Worm (Caenorhabditis elegans) whole organism, mixed stage, embryonic: ENCODE measurements around the gene hlh-26.
A peak's percentile ranks its signal among the peaks of the same experiment; 100 is the strongest.

Experiments
- M03D4.4 ChIP-seq: sonication (generic microtip); optimal IDR thresholded peaks from 2 replicates; lab custom pipeline; 2017; ENCODE audit warnings: mild to moderate bottlenecking, missing genetic modification characterization, missing compliant biosample characterization
- bed-3 ChIP-seq: fragments of 200-800 bp; sonication (Bioruptor generic); optimal IDR thresholded peaks from 3 replicates; lab custom pipeline; 2018; ENCODE audit warnings: mild to moderate bottlenecking, missing genetic modification characterization, moderate library complexity, missing compliant biosample characterization
- blmp-1 ChIP-seq: fragments of 150-350 bp; optimal IDR thresholded peaks from 2 replicates; lab custom pipeline; 2014; ENCODE audit warnings: missing biosample characterization, missing genetic modification characterization
- ceh-39 ChIP-seq: fragments of 150-350 bp; optimal IDR thresholded peaks from 2 replicates; lab custom pipeline; 2014; ENCODE audit warnings: missing biosample characterization, missing genetic modification characterization
- ceh-43 ChIP-seq: fragments of 200-800 bp; sonication (Bioruptor generic); optimal IDR thresholded peaks from 2 replicates; lab custom pipeline; 2018; ENCODE audit warnings: mild to moderate bottlenecking, missing genetic modification characterization, moderate library complexity, missing compliant biosample characterization
- ceh-83 ChIP-seq: fragments of 200-800 bp; sonication (Bioruptor generic); optimal IDR thresholded peaks from 2 replicates; lab custom pipeline; 2018; ENCODE audit warnings: mild to moderate bottlenecking, missing genetic modification characterization, missing compliant biosample characterization
- ces-1 ChIP-seq: fragments of 150-350 bp; optimal IDR thresholded peaks from 2 replicates; lab custom pipeline; 2014; ENCODE audit warnings: missing biosample characterization, missing genetic modification reagents, missing genetic modification characterization
- cnd-1 ChIP-seq: fragments of 200-800 bp; sonication (Bioruptor generic); optimal IDR thresholded peaks from 2 replicates; lab custom pipeline; 2018; ENCODE audit warnings: mild to moderate bottlenecking, missing genetic modification characterization, missing compliant biosample characterization
- drap-1 ChIP-seq: fragments of 200-800 bp; sonication (Bioruptor generic); optimal IDR thresholded peaks from 3 replicates; lab custom pipeline; 2018; ENCODE audit warnings: mild to moderate bottlenecking, missing genetic modification characterization, missing compliant biosample characterization
- elt-1 ChIP-seq: sonication (generic microtip); optimal IDR thresholded peaks from 2 replicates; lab custom pipeline; 2017; ENCODE audit warnings: missing genetic modification characterization, mild to moderate bottlenecking, missing compliant biosample characterization, antibody characterized with exemption, moderate library complexity, borderline replicate concordance; ENCODE audit not compliant: insufficient read depth
- elt-3 ChIP-seq: fragments of 150-350 bp; optimal IDR thresholded peaks from 2 replicates; lab custom pipeline; 2014; ENCODE audit warnings: missing biosample characterization, missing genetic modification characterization
- ham-2 ChIP-seq: fragments of 200-800 bp; sonication (Bioruptor generic); optimal IDR thresholded peaks from 2 replicates; lab custom pipeline; 2018; ENCODE audit warnings: mild to moderate bottlenecking, missing genetic modification characterization, missing compliant biosample characterization
- hlh-1 ChIP-seq: fragments of 150-350 bp; optimal IDR thresholded peaks from 2 replicates; lab custom pipeline; 2014; ENCODE audit warnings: missing biosample characterization, missing genetic modification reagents, missing genetic modification characterization
- lin-13 ChIP-seq: fragments of 150-350 bp; optimal IDR thresholded peaks from 2 replicates; lab custom pipeline; 2014; ENCODE audit warnings: missing biosample characterization, missing genetic modification characterization
- lin-32 ChIP-seq: fragments of 200-800 bp; sonication (Bioruptor generic); optimal IDR thresholded peaks from 2 replicates; lab custom pipeline; 2018; ENCODE audit warnings: mild to moderate bottlenecking, missing genetic modification characterization, missing compliant biosample characterization
- lsy-2 ChIP-seq: fragments of 150-350 bp; optimal IDR thresholded peaks from 2 replicates; lab custom pipeline; 2014; ENCODE audit warnings: missing biosample characterization, missing genetic modification characterization
- mep-1 ChIP-seq: fragments of 150-350 bp; optimal IDR thresholded peaks from 2 replicates; lab custom pipeline; 2017; ENCODE audit warnings: missing biosample characterization, missing genetic modification reagents, missing genetic modification characterization, inconsistent platforms
- mls-2 ChIP-seq: sonication (generic microtip); optimal IDR thresholded peaks from 2 replicates; lab custom pipeline; 2016; ENCODE audit warnings: mild to moderate bottlenecking, missing genetic modification characterization, moderate library complexity, missing compliant biosample characterization
- nhr-12 ChIP-seq: fragments of 150-350 bp; optimal IDR thresholded peaks from 2 replicates; lab custom pipeline; 2014; ENCODE audit warnings: missing biosample characterization, missing genetic modification characterization
- nhr-2 ChIP-seq: fragments of 150-350 bp; optimal IDR thresholded peaks from 2 replicates; lab custom pipeline; 2014; ENCODE audit warnings: missing biosample characterization, missing genetic modification characterization
- nhr-237 ChIP-seq: fragments of 150-350 bp; optimal IDR thresholded peaks from 2 replicates; lab custom pipeline; 2014; ENCODE audit warnings: missing biosample characterization, missing genetic modification characterization
- nhr-28 ChIP-seq: fragments of 150-350 bp; optimal IDR thresholded peaks from 2 replicates; lab custom pipeline; 2014; ENCODE audit warnings: missing biosample characterization, missing genetic modification characterization
- pha-4 ChIP-seq: fragments of 150-350 bp; optimal IDR thresholded peaks from 2 replicates; lab custom pipeline; 2018; ENCODE audit warnings: missing biosample characterization, missing genetic modification reagents, missing genetic modification characterization
- sem-2 ChIP-seq: fragments of 200-800 bp; sonication (Bioruptor generic); optimal IDR thresholded peaks from 2 replicates; lab custom pipeline; 2018; ENCODE audit warnings: mild to moderate bottlenecking, missing genetic modification characterization, missing compliant biosample characterization
- snpc-4 ChIP-seq: fragments of 150-350 bp; optimal IDR thresholded peaks from 2 replicates; lab custom pipeline; 2014; ENCODE audit warnings: missing biosample characterization, missing genetic modification characterization
- tbx-8 ChIP-seq: fragments of 200-800 bp; sonication (Bioruptor generic); optimal IDR thresholded peaks from 2 replicates; lab custom pipeline; 2018; ENCODE audit warnings: mild to moderate bottlenecking, missing genetic modification characterization, moderate library complexity, missing compliant biosample characterization
- unc-120 ChIP-seq: sonication (generic microtip); optimal IDR thresholded peaks from 2 replicates; lab custom pipeline; 2017; ENCODE audit warnings: missing genetic modification characterization, missing compliant biosample characterization; ENCODE audit not compliant: poor library complexity, severe bottlenecking
- unc-39 ChIP-seq: fragments of 150-350 bp; optimal IDR thresholded peaks from 2 replicates; lab custom pipeline; 2014; ENCODE audit warnings: missing biosample characterization, missing genetic modification characterization
- unc-62 ChIP-seq: fragments of 150-350 bp; optimal IDR thresholded peaks from 2 replicates; lab custom pipeline; 2014; ENCODE audit warnings: missing biosample characterization, missing genetic modification reagents, missing genetic modification characterization
- zip-8 ChIP-seq: fragments of 150-350 bp; optimal IDR thresholded peaks from 2 replicates; lab custom pipeline; 2014; ENCODE audit warnings: missing biosample characterization, missing genetic modification characterization
- ztf-11 ChIP-seq: fragments of 150-350 bp; optimal IDR thresholded peaks from 2 replicates; lab custom pipeline; 2014; ENCODE audit warnings: missing biosample characterization, missing genetic modification characterization

The hlh-26 gene

ce11 chrII:5512473-5513097, 21.0 kb downstream of the hlh-26 start:
- TF ChIP-seq M03D4.4, result no peak
- TF ChIP-seq unc-120 (tag; lab: Kevin White, UChicago), result no peak
- no peak for TF ChIP-seq blmp-1 (tag; lab: Kevin White, UChicago)
- no peak for TF ChIP-seq elt-1 (tag; lab: Kevin White, UChicago)
- no peak for TF ChIP-seq nhr-12
- TF ChIP-seq nhr-2 (tag; lab: Kevin White, UChicago), result no peak
- no peak for TF ChIP-seq unc-62
- no peak for TF ChIP-seq unc-39 (tag; lab: Kevin White, UChicago)
- TF ChIP-seq tbx-8 (GFP tag; lab: Kevin White, UChicago), result no peak

ce11 chrII:5511417-5512353, 21.9 kb downstream of the hlh-26 start:
- TF ChIP-seq nhr-28 (tag; lab: Kevin White, UChicago), result no peak
- no peak for TF ChIP-seq ceh-39
- no peak for TF ChIP-seq mls-2 (tag; lab: Kevin White, UChicago)
- peak; percentile 2 for TF ChIP-seq unc-120 (tag; lab: Kevin White, UChicago)
- TF ChIP-seq zip-8, result no peak
- TF ChIP-seq elt-1 (tag; lab: Kevin White, UChicago), result no peak
- TF ChIP-seq bed-3, result no peak
- TF ChIP-seq pha-4, result no peak
- TF ChIP-seq nhr-237 (tag; lab: Kevin White, UChicago), result no peak
- TF ChIP-seq drap-1 (GFP tag; lab: Kevin White, UChicago), result no peak
- TF ChIP-seq lsy-2, result no peak
- no peak for TF ChIP-seq snpc-4
- peak; percentile 86 for TF ChIP-seq hlh-1 (tag; lab: Kevin White, UChicago)
- TF ChIP-seq blmp-1 (tag; lab: Kevin White, UChicago), result no peak
- TF ChIP-seq cnd-1 (tag; lab: Kevin White, UChicago), result no peak
- TF ChIP-seq ces-1 (GFP tag; lab: Kevin White, UChicago), result peak; percentile 67
- TF ChIP-seq M03D4.4, result no peak
- no peak for TF ChIP-seq tbx-8 (GFP tag; lab: Kevin White, UChicago)
- TF ChIP-seq ceh-83 (GFP tag; lab: Kevin White, UChicago), result no peak
- no peak for TF ChIP-seq lin-13 (tag; lab: Kevin White, UChicago)
- no peak for TF ChIP-seq ham-2 (GFP tag; lab: Kevin White, UChicago)
- TF ChIP-seq unc-62, result no peak
- no peak for TF ChIP-seq ztf-11 (tag; lab: Kevin White, UChicago)
- TF ChIP-seq ceh-43 (GFP tag; lab: Kevin White, UChicago), result no peak

DNA sequence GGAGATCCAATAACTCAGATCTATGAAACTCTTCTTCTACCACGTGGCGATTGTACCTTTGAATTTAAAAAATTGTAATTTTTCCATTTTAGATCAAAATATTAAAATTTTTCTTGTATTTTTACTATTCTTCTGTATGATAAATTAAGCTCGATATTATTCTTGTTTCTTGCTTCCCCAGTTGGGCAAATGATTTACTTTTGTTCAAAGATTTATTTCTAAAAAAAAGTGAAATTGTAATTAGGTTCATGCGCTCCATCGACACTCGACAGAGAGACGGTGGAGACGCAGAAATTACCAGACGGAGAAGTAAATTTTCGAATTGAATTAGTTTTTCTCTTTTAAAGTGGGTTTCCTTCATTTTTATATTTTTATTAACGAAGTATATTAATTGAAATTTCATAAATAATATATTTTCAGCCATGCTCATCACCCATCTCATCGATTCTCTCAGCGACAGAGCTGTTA, 27.7 kb downstream of the hlh-26 start, which contains the start of gene npp-24:
npp-24 (plus strand) TSS at position 51 of the 468 bp plus-strand sequence.
- peak; percentile 3 for TF ChIP-seq blmp-1 (tag; lab: Kevin White, UChicago)
- peak; percentile 79 for TF ChIP-seq ces-1 (GFP tag; lab: Kevin White, UChicago)
- no peak for TF ChIP-seq mls-2 (tag; lab: Kevin White, UChicago)
- TF ChIP-seq, all 35 proteins: peak for 2

DNA sequence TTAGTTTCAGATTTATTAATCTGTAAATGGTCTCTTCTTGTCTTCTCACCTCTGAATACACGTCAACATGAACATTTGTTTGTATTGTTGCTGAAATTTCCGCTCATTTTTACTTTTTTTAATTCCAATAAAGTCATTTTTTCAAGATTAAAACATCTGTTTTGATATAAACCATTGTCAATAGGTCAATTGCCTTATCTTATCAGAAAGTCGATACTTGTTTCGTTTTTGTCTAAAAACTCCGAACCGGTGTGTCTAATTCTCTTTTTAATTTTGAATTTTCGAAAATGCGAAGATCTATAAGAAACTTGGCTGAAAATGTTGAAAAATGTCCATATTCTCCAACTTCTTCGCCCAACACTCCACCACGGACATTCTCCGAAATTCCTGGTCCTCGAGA, 29.8 kb downstream of the hlh-26 start, which contains the start of gene cyp-44A1:
cyp-44A1 (plus strand) TSS at position 285 of the 400 bp plus-strand sequence.
- no peak for TF ChIP-seq ztf-11 (tag; lab: Kevin White, UChicago)
- TF ChIP-seq cnd-1 (tag; lab: Kevin White, UChicago), result no peak
- TF ChIP-seq unc-120 (tag; lab: Kevin White, UChicago), result no peak
- TF ChIP-seq ceh-43 (GFP tag; lab: Kevin White, UChicago), result no peak
- TF ChIP-seq nhr-12, result no peak
- TF ChIP-seq drap-1 (GFP tag; lab: Kevin White, UChicago), result no peak
- no peak for TF ChIP-seq elt-1 (tag; lab: Kevin White, UChicago)
- no peak for TF ChIP-seq mep-1
- TF ChIP-seq sem-2 (GFP tag; lab: Kevin White, UChicago), result no peak
- no peak for TF ChIP-seq nhr-28 (tag; lab: Kevin White, UChicago)
- no peak for TF ChIP-seq mls-2 (tag; lab: Kevin White, UChicago)
- TF ChIP-seq nhr-237 (tag; lab: Kevin White, UChicago), result no peak
- no peak for TF ChIP-seq elt-3 (tag; lab: Kevin White, UChicago)
- no peak for TF ChIP-seq bed-3
- no peak for TF ChIP-seq ceh-83 (GFP tag; lab: Kevin White, UChicago)
- no peak for TF ChIP-seq lin-32 (GFP tag; lab: Kevin White, UChicago)
- TF ChIP-seq lin-13 (tag; lab: Kevin White, UChicago), result no peak
- no peak for TF ChIP-seq pha-4
- TF ChIP-seq, all 35 proteins: peak for 0
